Worm (Caenorhabditis elegans) whole organism, mixed stage, embryonic: ENCODE measurements around the gene blos-1.

ENCODE experiments used
- M03D4.4 ChIP-seq: sonication (generic microtip); optimal IDR thresholded peaks from 2 replicates; lab custom pipeline; 2017; ENCODE audit warnings: mild to moderate bottlenecking, missing genetic modification characterization, missing compliant biosample characterization
- bed-3 ChIP-seq: fragments of 200-800 bp; sonication (Bioruptor generic); optimal IDR thresholded peaks from 3 replicates; lab custom pipeline; 2018; ENCODE audit warnings: mild to moderate bottlenecking, missing genetic modification characterization, moderate library complexity, missing compliant biosample characterization
- blmp-1 ChIP-seq: fragments of 150-350 bp; optimal IDR thresholded peaks from 2 replicates; lab custom pipeline; 2014; ENCODE audit warnings: missing biosample characterization, missing genetic modification characterization
- ceh-39 ChIP-seq: fragments of 150-350 bp; optimal IDR thresholded peaks from 2 replicates; lab custom pipeline; 2014; ENCODE audit warnings: missing biosample characterization, missing genetic modification characterization
- ceh-43 ChIP-seq: fragments of 200-800 bp; sonication (Bioruptor generic); optimal IDR thresholded peaks from 2 replicates; lab custom pipeline; 2018; ENCODE audit warnings: mild to moderate bottlenecking, missing genetic modification characterization, moderate library complexity, missing compliant biosample characterization
- ceh-83 ChIP-seq: fragments of 200-800 bp; sonication (Bioruptor generic); optimal IDR thresholded peaks from 2 replicates; lab custom pipeline; 2018; ENCODE audit warnings: mild to moderate bottlenecking, missing genetic modification characterization, missing compliant biosample characterization
- ces-1 ChIP-seq: fragments of 150-350 bp; optimal IDR thresholded peaks from 2 replicates; lab custom pipeline; 2014; ENCODE audit warnings: missing biosample characterization, missing genetic modification reagents, missing genetic modification characterization
- cnd-1 ChIP-seq: fragments of 200-800 bp; sonication (Bioruptor generic); optimal IDR thresholded peaks from 2 replicates; lab custom pipeline; 2018; ENCODE audit warnings: mild to moderate bottlenecking, missing genetic modification characterization, missing compliant biosample characterization
- drap-1 ChIP-seq: fragments of 200-800 bp; sonication (Bioruptor generic); optimal IDR thresholded peaks from 3 replicates; lab custom pipeline; 2018; ENCODE audit warnings: mild to moderate bottlenecking, missing genetic modification characterization, missing compliant biosample characterization
- elt-1 ChIP-seq: sonication (generic microtip); optimal IDR thresholded peaks from 2 replicates; lab custom pipeline; 2017; ENCODE audit warnings: missing genetic modification characterization, mild to moderate bottlenecking, missing compliant biosample characterization, antibody characterized with exemption, moderate library complexity, borderline replicate concordance; ENCODE audit not compliant: insufficient read depth
- elt-3 ChIP-seq: fragments of 150-350 bp; optimal IDR thresholded peaks from 2 replicates; lab custom pipeline; 2014; ENCODE audit warnings: missing biosample characterization, missing genetic modification characterization
- flh-1 ChIP-seq: fragments of 200-800 bp; sonication (Bioruptor generic); optimal IDR thresholded peaks from 2 replicates; lab custom pipeline; 2018; ENCODE audit warnings: mild to moderate bottlenecking, missing genetic modification characterization, moderate library complexity, missing compliant biosample characterization
- ham-2 ChIP-seq: fragments of 200-800 bp; sonication (Bioruptor generic); optimal IDR thresholded peaks from 2 replicates; lab custom pipeline; 2018; ENCODE audit warnings: mild to moderate bottlenecking, missing genetic modification characterization, missing compliant biosample characterization
- hlh-1 ChIP-seq: fragments of 150-350 bp; optimal IDR thresholded peaks from 2 replicates; lab custom pipeline; 2014; ENCODE audit warnings: missing biosample characterization, missing genetic modification reagents, missing genetic modification characterization
- lin-13 ChIP-seq: fragments of 150-350 bp; optimal IDR thresholded peaks from 2 replicates; lab custom pipeline; 2014; ENCODE audit warnings: missing biosample characterization, missing genetic modification characterization
- lin-32 ChIP-seq: fragments of 200-800 bp; sonication (Bioruptor generic); optimal IDR thresholded peaks from 2 replicates; lab custom pipeline; 2018; ENCODE audit warnings: mild to moderate bottlenecking, missing genetic modification characterization, missing compliant biosample characterization
- lsy-2 ChIP-seq: fragments of 150-350 bp; optimal IDR thresholded peaks from 2 replicates; lab custom pipeline; 2014; ENCODE audit warnings: missing biosample characterization, missing genetic modification characterization
- mab-5 ChIP-seq: fragments of 150-350 bp; optimal IDR thresholded peaks from 2 replicates; lab custom pipeline; 2014; ENCODE audit warnings: missing biosample characterization, missing genetic modification characterization
- mep-1 ChIP-seq: fragments of 150-350 bp; optimal IDR thresholded peaks from 2 replicates; lab custom pipeline; 2017; ENCODE audit warnings: missing biosample characterization, missing genetic modification reagents, missing genetic modification characterization, inconsistent platforms
- mls-2 ChIP-seq: sonication (generic microtip); optimal IDR thresholded peaks from 2 replicates; lab custom pipeline; 2016; ENCODE audit warnings: mild to moderate bottlenecking, missing genetic modification characterization, moderate library complexity, missing compliant biosample characterization
- nhr-12 ChIP-seq: fragments of 150-350 bp; optimal IDR thresholded peaks from 2 replicates; lab custom pipeline; 2014; ENCODE audit warnings: missing biosample characterization, missing genetic modification characterization
- nhr-2 ChIP-seq: fragments of 150-350 bp; optimal IDR thresholded peaks from 2 replicates; lab custom pipeline; 2014; ENCODE audit warnings: missing biosample characterization, missing genetic modification characterization
- nhr-237 ChIP-seq: fragments of 150-350 bp; optimal IDR thresholded peaks from 2 replicates; lab custom pipeline; 2014; ENCODE audit warnings: missing biosample characterization, missing genetic modification characterization
- nhr-28 ChIP-seq: fragments of 150-350 bp; optimal IDR thresholded peaks from 2 replicates; lab custom pipeline; 2014; ENCODE audit warnings: missing biosample characterization, missing genetic modification characterization
- nhr-76 ChIP-seq: sonication (generic microtip); optimal IDR thresholded peaks from 2 replicates; lab custom pipeline; 2017; ENCODE audit warnings: missing biosample characterization, missing genetic modification characterization
- pha-4 ChIP-seq: fragments of 150-350 bp; optimal IDR thresholded peaks from 2 replicates; lab custom pipeline; 2018; ENCODE audit warnings: missing biosample characterization, missing genetic modification reagents, missing genetic modification characterization
- sem-2 ChIP-seq: fragments of 200-800 bp; sonication (Bioruptor generic); optimal IDR thresholded peaks from 2 replicates; lab custom pipeline; 2018; ENCODE audit warnings: mild to moderate bottlenecking, missing genetic modification characterization, missing compliant biosample characterization
- snpc-4 ChIP-seq: fragments of 150-350 bp; optimal IDR thresholded peaks from 2 replicates; lab custom pipeline; 2014; ENCODE audit warnings: missing biosample characterization, missing genetic modification characterization
- sptf-1 ChIP-seq: sonication (generic microtip); optimal IDR thresholded peaks from 2 replicates; lab custom pipeline; 2017; ENCODE audit warnings: mild to moderate bottlenecking, missing genetic modification characterization, moderate library complexity, missing compliant biosample characterization
- tbx-8 ChIP-seq: fragments of 200-800 bp; sonication (Bioruptor generic); optimal IDR thresholded peaks from 2 replicates; lab custom pipeline; 2018; ENCODE audit warnings: mild to moderate bottlenecking, missing genetic modification characterization, moderate library complexity, missing compliant biosample characterization
- unc-120 ChIP-seq: sonication (generic microtip); optimal IDR thresholded peaks from 2 replicates; lab custom pipeline; 2017; ENCODE audit warnings: missing genetic modification characterization, missing compliant biosample characterization; ENCODE audit not compliant: poor library complexity, severe bottlenecking
- unc-39 ChIP-seq: fragments of 150-350 bp; optimal IDR thresholded peaks from 2 replicates; lab custom pipeline; 2014; ENCODE audit warnings: missing biosample characterization, missing genetic modification characterization
- unc-62 ChIP-seq: fragments of 150-350 bp; optimal IDR thresholded peaks from 2 replicates; lab custom pipeline; 2014; ENCODE audit warnings: missing biosample characterization, missing genetic modification reagents, missing genetic modification characterization
- zip-8 ChIP-seq: fragments of 150-350 bp; optimal IDR thresholded peaks from 2 replicates; lab custom pipeline; 2014; ENCODE audit warnings: missing biosample characterization, missing genetic modification characterization
- ztf-11 ChIP-seq: fragments of 150-350 bp; optimal IDR thresholded peaks from 2 replicates; lab custom pipeline; 2014; ENCODE audit warnings: missing biosample characterization, missing genetic modification characterization

Gene blos-1

DNA sequence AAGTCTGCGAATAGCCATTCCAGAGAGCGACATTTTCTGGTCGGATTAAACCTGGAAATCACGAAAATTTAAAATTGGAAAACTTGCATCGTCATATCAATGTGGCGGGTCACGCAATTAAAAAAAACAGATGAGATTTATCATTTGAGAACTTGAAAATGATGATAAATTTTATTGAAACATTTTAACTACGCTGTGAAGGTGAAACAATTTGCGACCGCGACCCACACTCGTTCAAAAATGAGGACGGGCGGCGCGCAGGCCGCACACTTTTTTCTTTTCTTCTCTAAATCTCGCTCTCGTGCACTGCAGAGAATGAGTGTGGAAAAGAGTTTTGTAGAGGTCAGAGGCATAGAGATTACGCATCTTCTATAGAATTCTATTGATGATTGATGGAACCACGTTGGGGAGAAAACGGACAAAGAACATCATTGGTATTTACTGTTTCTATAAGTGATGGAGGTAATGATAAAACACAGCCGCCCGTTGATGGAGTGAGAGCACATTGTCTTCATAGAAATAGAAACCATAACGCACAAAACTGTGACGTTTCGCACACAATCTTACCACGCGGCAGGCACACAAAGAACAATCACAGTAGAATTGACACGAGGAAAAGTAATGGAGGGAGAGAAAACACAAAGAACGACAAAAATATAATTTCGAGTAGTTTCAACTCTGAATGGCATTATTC lies 5.0 kb upstream of the blos-1 start, which contains the start of gene cts-1:
Gene cts-1 (minus strand): TSS at position 51 of the 694 bp plus-strand sequence.
- TF ChIP-seq blmp-1 (tag; lab: Kevin White, UChicago) (no peak), sptf-1 (peak; percentile 40), pha-4 (tag; lab: Kevin White, UChicago) (no peak), ham-2 (no peak), nhr-12 (tag; lab: Kevin White, UChicago) (no peak), sem-2 (GFP tag; lab: Kevin White, UChicago) (no peak), flh-1 (GFP tag; lab: Kevin White, UChicago) (no peak), cnd-1 (tag; lab: Kevin White, UChicago) (no peak), M03D4.4 (tag; lab: Kevin White, UChicago) (peak; percentile 42), snpc-4 (tag; lab: Kevin White, UChicago) (no peak), ceh-39 (tag; lab: Kevin White, UChicago) (no peak), tbx-8 (no peak), zip-8 (tag; lab: Kevin White, UChicago) (no peak), ces-1 (GFP tag; lab: Kevin White, UChicago) (peak; percentile 23), elt-3 (tag; lab: Kevin White, UChicago) (no peak), nhr-237 (peak; percentile 46), mab-5 (no peak), lsy-2 (tag; lab: Kevin White, UChicago) (peak; percentile 76), elt-1 (tag; lab: Kevin White, UChicago) (no peak), lin-13 (tag; lab: Kevin White, UChicago) (peak; percentile 2), unc-39 (tag; lab: Kevin White, UChicago) (no peak), nhr-76 (tag; lab: Kevin White, UChicago) (no peak), mls-2 (tag; lab: Kevin White, UChicago) (no peak), hlh-1 (tag; lab: Kevin White, UChicago) (peak; percentile 23), bed-3 (no peak), unc-62 (GFP tag; lab: Kevin White, UChicago) (peak; percentile 53), ceh-43 (GFP tag; lab: Kevin White, UChicago) (no peak), nhr-2 (no peak), unc-120 (tag; lab: Kevin White, UChicago) (peak; percentile 58), mep-1 (tag; lab: Kevin White, UChicago) (peak; percentile 49), nhr-28 (no peak), drap-1 (no peak), ztf-11 (no peak), lin-32 (GFP tag; lab: Kevin White, UChicago) (no peak)

DNA sequence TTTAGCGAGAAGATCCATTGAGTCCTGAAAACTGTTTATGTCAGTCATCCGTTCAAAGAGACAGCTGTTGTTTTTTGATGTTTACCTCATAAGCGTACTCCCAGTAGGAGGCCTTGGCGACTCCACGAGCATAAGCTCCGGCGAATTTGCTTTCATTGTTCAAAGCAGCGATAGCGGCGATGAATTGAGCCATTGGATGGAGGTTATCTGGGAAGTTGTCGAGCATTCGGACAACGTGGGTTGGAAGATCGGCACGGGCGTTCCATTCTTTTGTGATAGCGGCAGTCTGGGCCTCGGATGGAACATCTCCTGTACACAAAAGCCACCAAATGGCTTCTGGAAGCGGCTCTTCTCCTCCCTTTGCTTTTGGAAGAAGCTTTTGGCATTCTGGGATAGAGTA lies 4.1 kb upstream of the blos-1 start:
- TF ChIP-seq lsy-2 (tag; lab: Kevin White, UChicago), result no peak
- TF ChIP-seq ham-2, result no peak
- no peak for TF ChIP-seq snpc-4 (tag; lab: Kevin White, UChicago)
- TF ChIP-seq tbx-8, result no peak
- no peak for TF ChIP-seq elt-3 (tag; lab: Kevin White, UChicago)
- TF ChIP-seq ceh-39 (tag; lab: Kevin White, UChicago), result no peak
- no peak for TF ChIP-seq nhr-76 (tag; lab: Kevin White, UChicago)
- no peak for TF ChIP-seq ceh-43 (GFP tag; lab: Kevin White, UChicago)
- no peak for TF ChIP-seq hlh-1 (tag; lab: Kevin White, UChicago)
- TF ChIP-seq nhr-237, result no peak
- TF ChIP-seq elt-1 (tag; lab: Kevin White, UChicago), result no peak
- no peak for TF ChIP-seq mep-1 (tag; lab: Kevin White, UChicago)
- no peak for TF ChIP-seq ceh-83 (GFP tag; lab: Kevin White, UChicago)
- no peak for TF ChIP-seq zip-8 (tag; lab: Kevin White, UChicago)
- no peak for TF ChIP-seq nhr-28
- TF ChIP-seq sptf-1, result no peak
- no peak for TF ChIP-seq ztf-11
- TF ChIP-seq unc-39 (tag; lab: Kevin White, UChicago), result no peak

DNA sequence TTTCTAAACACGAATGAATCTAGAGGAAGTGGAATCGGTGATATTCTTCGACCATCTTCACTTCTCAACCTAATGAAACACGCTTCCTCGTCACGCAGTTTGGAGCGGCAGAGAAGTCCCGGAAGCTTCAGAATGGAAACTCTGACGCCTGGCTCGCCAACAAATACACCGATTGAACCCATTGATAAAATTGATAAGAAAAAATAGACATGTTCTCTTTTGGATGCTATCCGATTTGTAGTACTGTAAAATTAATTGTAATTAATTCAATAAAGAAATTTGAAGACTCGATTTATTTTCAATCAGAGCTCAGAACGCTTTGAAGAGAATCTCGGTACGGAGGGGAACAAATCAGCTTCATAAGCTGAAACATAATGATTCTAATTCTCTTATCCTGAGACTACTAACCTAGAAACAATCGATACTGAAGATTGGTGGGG lies 2.8 kb upstream of the blos-1 start:
- TF ChIP-seq drap-1, result no peak
- no peak for TF ChIP-seq sem-2 (GFP tag; lab: Kevin White, UChicago)
- no peak for TF ChIP-seq unc-120 (tag; lab: Kevin White, UChicago)
- TF ChIP-seq unc-39 (tag; lab: Kevin White, UChicago), result no peak
- no peak for TF ChIP-seq ztf-11
- TF ChIP-seq mab-5, result no peak
- TF ChIP-seq nhr-2, result no peak
- no peak for TF ChIP-seq hlh-1 (tag; lab: Kevin White, UChicago)
- TF ChIP-seq tbx-8, result no peak
- no peak for TF ChIP-seq lin-32 (GFP tag; lab: Kevin White, UChicago)
- no peak for TF ChIP-seq blmp-1 (tag; lab: Kevin White, UChicago)
- no peak for TF ChIP-seq nhr-12 (tag; lab: Kevin White, UChicago)
- TF ChIP-seq mep-1 (tag; lab: Kevin White, UChicago), result no peak
- no peak for TF ChIP-seq lsy-2 (tag; lab: Kevin White, UChicago)
- no peak for TF ChIP-seq ham-2
- no peak for TF ChIP-seq mls-2 (tag; lab: Kevin White, UChicago)
- no peak for TF ChIP-seq ces-1 (GFP tag; lab: Kevin White, UChicago)
